Worm (Caenorhabditis elegans): Measurements from ENCODE around the gene D2096.6.

D2096.6 gene

ce11 chrIV:8333034-8333433 is 36.0 kb downstream of the D2096.6 start:
- TF ChIP-seq unc-120 (tag; optimal IDR thresholded peaks at IDR 0.05; ENCODE audit: poor library complexity, severe bottlenecking), result no peak
- TF ChIP-seq elt-1 (tag; optimal IDR thresholded peaks at IDR 0.05; ENCODE audit: borderline replicate concordance, insufficient read depth), result no peak
- no peak for TF ChIP-seq elt-3 (tag; optimal IDR thresholded peaks at IDR 0.05)
- no peak for TF ChIP-seq tbx-8 (GFP tag; optimal IDR thresholded peaks at IDR 0.05)
- no peak for TF ChIP-seq nhr-76 (tag; optimal IDR thresholded peaks at IDR 0.05)
- no peak for TF ChIP-seq hlh-1 (tag; optimal IDR thresholded peaks at IDR 0.05)
- TF ChIP-seq lsy-2 (tag; optimal IDR thresholded peaks at IDR 0.05), result no peak
- no peak for TF ChIP-seq nhr-237 (tag; optimal IDR thresholded peaks at IDR 0.05)
- TF ChIP-seq unc-39 (tag; optimal IDR thresholded peaks at IDR 0.05), result no peak
- TF ChIP-seq nhr-12 (tag; optimal IDR thresholded peaks at IDR 0.05), result no peak
- TF ChIP-seq ceh-39 (tag; optimal IDR thresholded peaks at IDR 0.05), result no peak
- TF ChIP-seq mls-2 (tag; optimal IDR thresholded peaks at IDR 0.05), result no peak
- no peak for TF ChIP-seq drap-1 (GFP tag; optimal IDR thresholded peaks at IDR 0.05)
- no peak for TF ChIP-seq unc-62 (GFP tag; optimal IDR thresholded peaks at IDR 0.05)

DNA sequence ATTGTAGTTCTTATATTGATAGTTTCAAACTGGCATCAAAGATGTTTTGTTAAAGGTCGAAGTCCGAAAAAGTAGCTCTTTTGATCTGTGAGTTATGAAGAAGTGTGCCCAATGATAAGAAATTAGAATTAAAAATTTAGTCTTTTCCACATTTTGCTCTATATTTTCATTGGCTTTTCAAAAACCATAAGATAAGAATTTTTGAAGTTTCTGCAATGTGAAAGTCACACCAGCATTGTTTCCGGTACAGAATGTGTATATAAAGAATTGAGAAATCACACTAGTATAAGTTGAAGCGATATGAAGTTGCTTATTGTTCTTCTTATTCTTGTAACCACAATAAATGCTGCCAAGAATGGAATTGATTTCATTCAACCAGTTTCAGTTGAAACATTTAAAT is 36.5 kb downstream of the D2096.6 start, which contains the start of gene lys-10:
Gene lys-10 (plus strand): TSS at position 301 of the 400 bp plus-strand sequence.
- TF ChIP-seq pha-4 (tag; optimal IDR thresholded peaks at IDR 0.05) (no peak), sptf-1 (tag; optimal IDR thresholded peaks at IDR 0.05) (no peak), bed-3 (GFP tag; optimal IDR thresholded peaks at IDR 0.05) (no peak), snpc-4 (tag; optimal IDR thresholded peaks at IDR 0.05) (no peak), hlh-1 (tag; optimal IDR thresholded peaks at IDR 0.05) (no peak), unc-39 (tag; optimal IDR thresholded peaks at IDR 0.05) (no peak)

- TF ChIP-seq snpc-4 (tag; optimal IDR thresholded peaks at IDR 0.05) (no peak), tbx-8 (GFP tag; optimal IDR thresholded peaks at IDR 0.05) (no peak), sem-2 (GFP tag; optimal IDR thresholded peaks at IDR 0.05) (no peak), nhr-2 (tag; optimal IDR thresholded peaks at IDR 0.05) (no peak), unc-62 (GFP tag; optimal IDR thresholded peaks at IDR 0.05) (no peak), hlh-1 (tag; optimal IDR thresholded peaks at IDR 0.05) (no peak), ham-2 (GFP tag; optimal IDR thresholded peaks at IDR 0.05) (no peak), flh-1 (GFP tag; optimal IDR thresholded peaks at IDR 0.05) (no peak), mep-1 (tag; optimal IDR thresholded peaks at IDR 0.05) (no peak), bed-3 (GFP tag; optimal IDR thresholded peaks at IDR 0.05) (no peak)
Measured at ce11 chrIV:8328913-8329312, 40.1 kb downstream of the D2096.6 start, which contains the start of gene F35H10.2. F35H10.2 (plus strand) TSS chrIV:8329213.

DNA sequence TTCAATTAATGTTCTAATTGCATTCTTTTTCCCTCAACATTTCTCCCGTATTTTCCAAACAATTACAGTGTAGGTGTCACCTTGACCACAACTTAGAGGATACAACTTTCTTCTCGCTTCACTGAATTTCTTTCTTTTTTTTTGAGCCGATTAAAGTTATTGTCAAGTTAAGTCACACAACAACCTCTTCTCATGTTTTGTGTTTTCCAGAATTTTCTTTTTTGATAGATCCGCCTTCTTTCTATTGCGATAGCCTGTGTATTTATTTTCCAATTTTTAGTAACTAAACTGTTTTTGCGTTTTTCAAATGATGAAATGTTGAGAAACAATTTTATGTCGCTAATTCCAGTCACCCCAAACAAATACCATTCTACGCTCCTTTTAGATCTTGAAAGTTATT is 43.4 kb downstream of the D2096.6 start, which contains the start of gene F35H10.3:
Gene F35H10.3 (plus strand): TSS at position 301 of the 400 bp plus-strand sequence.
- TF ChIP-seq elt-1 (tag; optimal IDR thresholded peaks at IDR 0.05; ENCODE audit: borderline replicate concordance, insufficient read depth), result no peak
- TF ChIP-seq sptf-1 (tag; optimal IDR thresholded peaks at IDR 0.05), result no peak
- no peak for TF ChIP-seq mls-2 (tag; optimal IDR thresholded peaks at IDR 0.05)
- TF ChIP-seq mep-1 (tag; optimal IDR thresholded peaks at IDR 0.05), result no peak

- TF ChIP-seq nhr-12 (tag; optimal IDR thresholded peaks at IDR 0.05) (no peak), lin-32 (GFP tag; optimal IDR thresholded peaks at IDR 0.05) (no peak), nhr-2 (tag; optimal IDR thresholded peaks at IDR 0.05) (no peak), ztf-11 (tag; optimal IDR thresholded peaks at IDR 0.05) (no peak), flh-1 (GFP tag; optimal IDR thresholded peaks at IDR 0.05) (no peak), snpc-4 (tag; optimal IDR thresholded peaks at IDR 0.05) (no peak), M03D4.4 (tag; optimal IDR thresholded peaks at IDR 0.05) (no peak), mls-2 (tag; optimal IDR thresholded peaks at IDR 0.05) (no peak)
Measured at ce11 chrIV:8318799-8319198, 50.2 kb downstream of the D2096.6 start.
